Fruit fly (Drosophila melanogaster): ENCODE data around the gene CG9641.

DNA sequence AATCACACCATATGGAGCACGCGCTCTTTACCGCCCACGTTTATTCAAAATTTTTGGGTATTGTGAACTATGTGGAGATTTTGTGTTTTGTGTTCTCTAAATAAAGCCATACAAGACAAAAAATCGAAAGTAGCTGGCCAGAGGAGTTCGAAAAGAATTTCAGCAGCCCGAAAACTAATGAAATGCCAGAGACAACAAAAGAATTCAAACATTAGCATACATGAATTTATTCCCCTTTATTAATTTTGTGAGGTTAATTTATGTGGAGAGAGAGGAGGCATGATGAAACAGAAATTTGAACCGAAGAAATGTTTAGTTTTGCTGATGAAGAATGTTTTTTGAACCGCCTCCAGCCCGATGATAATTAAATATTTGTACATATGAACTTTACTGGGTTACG lies 29.5 kb upstream of the CG9641 start:
- TF ChIP-seq CTCF (optimal IDR thresholded peaks at IDR 0.05) (no peak), CG8478 (optimal IDR thresholded peaks at IDR 0.05) (no peak)

Data from S2 (cell line).